Fruit fly (Drosophila melanogaster): Measurements from ENCODE around the gene CG6126.
A peak's percentile ranks its signal among the peaks of the same experiment; 100 is the strongest.

DNA sequence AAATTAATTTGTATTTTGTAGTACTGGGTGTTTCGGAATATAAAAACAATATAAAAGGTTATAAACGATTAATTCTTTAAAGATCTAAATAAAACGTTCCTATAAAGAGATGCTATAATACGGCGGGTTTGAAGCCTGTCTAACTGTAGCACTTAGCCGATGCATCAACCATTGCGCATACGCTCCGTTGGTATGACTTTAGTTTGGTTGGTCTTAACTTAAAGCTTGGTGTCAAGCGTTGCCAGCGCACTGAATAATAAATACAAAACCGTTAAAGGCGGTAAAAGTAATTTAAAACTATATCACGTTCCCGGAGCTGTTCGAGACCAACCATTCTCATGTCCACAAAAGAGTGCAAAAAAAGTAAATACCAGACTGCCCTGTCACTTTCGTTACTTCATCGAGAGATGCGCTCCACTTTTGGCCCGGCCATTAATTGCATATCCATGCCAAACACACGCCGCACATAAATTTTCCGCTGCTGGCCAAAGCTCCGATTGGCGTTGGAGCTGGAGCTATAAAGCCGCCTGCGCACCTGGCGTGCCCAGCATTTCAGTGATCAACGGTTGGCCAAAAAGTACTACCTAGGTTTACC lies 22.3 kb downstream of the CG6126 start, which contains the start of gene CG8927:
- TF ChIP-seq CTCF (optimal IDR thresholded peaks at IDR 0.05) (peak in 1 of 2 experiments; percentile 5), CG8478 (optimal IDR thresholded peaks at IDR 0.05) (no peak)

Measured in S2 (cell line).